Worm (Caenorhabditis elegans): ENCODE data around the gene C40H1.3.

Gene C40H1.3

DNA sequence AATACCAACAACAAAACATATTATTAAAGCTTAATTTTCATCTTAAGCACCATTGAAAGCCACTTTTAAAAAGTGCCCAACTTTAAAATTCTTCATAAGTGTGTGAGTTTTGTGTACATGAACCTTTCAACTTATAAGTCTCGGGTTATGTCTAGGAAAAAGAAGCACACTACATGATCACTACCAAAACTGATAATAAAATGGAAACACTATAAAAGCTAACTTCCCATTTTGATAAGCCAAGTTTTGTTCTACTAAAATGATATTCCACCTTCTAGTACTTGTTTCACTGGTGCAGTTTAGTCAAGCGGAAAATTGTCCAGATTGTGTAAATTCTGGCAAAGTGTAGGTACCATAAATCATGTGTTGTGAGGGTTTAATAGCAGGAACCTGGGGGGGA, 14.7 kb downstream of the C40H1.3 start, which contains the start of gene C40H1.8:
Gene C40H1.8, plus strand, starts transcription at position 242 of the 400 bp plus-strand sequence.
- TF ChIP-seq nhr-77 (tag; optimal IDR thresholded peaks at IDR 0.05) = no peak
- TF ChIP-seq dpl-1 (GFP tag; optimal IDR thresholded peaks at IDR 0.05) = no peak
- TF ChIP-seq hlh-30 (tag; optimal IDR thresholded peaks at IDR 0.05; ENCODE audit: insufficient read depth) = peak; percentile 0
- TF ChIP-seq ZK337.2 (GFP tag; IDR thresholded peaks at IDR 0.05) = no peak
- TF ChIP-seq pqm-1 (tag; optimal IDR thresholded peaks at IDR 0.05) = peak; percentile 15
- TF ChIP-seq nhr-28 (tag; optimal IDR thresholded peaks at IDR 0.05) = peak; percentile 88
- TF ChIP-seq hmg-1.1 (GFP tag; IDR thresholded peaks at IDR 0.05) = no peak
- no peak for TF ChIP-seq nhr-76 (tag; optimal IDR thresholded peaks at IDR 0.05)
- no peak for TF ChIP-seq mxl-3 (GFP tag; optimal IDR thresholded peaks at IDR 0.05)
- TF ChIP-seq lin-29 (GFP tag; IDR thresholded peaks at IDR 0.05) = no peak

DNA sequence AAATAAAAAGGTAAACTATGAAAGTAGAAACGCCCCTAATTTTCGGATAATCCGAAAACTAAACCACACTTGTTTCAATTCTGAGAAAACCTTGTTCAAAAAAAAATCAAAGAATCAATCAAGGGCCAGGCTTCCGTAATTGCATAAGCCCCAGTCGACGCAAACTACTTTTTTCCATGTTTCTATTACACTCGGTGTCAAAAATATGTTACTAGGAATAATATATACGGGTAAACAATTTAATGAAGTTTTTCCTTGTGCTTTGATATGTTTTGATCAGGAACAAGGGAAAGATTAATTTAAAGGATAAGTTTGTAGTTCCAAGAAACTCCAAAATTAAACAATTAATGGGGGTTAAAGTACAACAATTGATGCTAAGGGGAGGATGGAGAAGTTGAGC, 19.3 kb downstream of the C40H1.3 start:
- TF ChIP-seq pqm-1 (tag; optimal IDR thresholded peaks at IDR 0.05) (no peak), unc-62 (GFP tag; optimal IDR thresholded peaks at IDR 0.05 in 1 of 2) (peak in 1 of 2 experiments; percentile 11), unc-62 (tag; optimal IDR thresholded peaks at IDR 0.05) (no peak), nhr-11 (tag; optimal IDR thresholded peaks at IDR 0.05) (peak; percentile 34)

ce11 chrIII:9306596-9306995, 22.6 kb downstream of the C40H1.3 start, which contains the start of gene srx-45:
TSS of gene srx-45 (minus strand) at chrIII:9306696.
- TF ChIP-seq duxl-1 (tag; optimal IDR thresholded peaks at IDR 0.05; ENCODE audit: poor library complexity) (no peak), php-3 (GFP tag; IDR thresholded peaks at IDR 0.05) (no peak), pqm-1 (tag; optimal IDR thresholded peaks at IDR 0.05) (no peak), fkh-10 (GFP tag; optimal IDR thresholded peaks at IDR 0.05) (no peak), jun-1 (tag; optimal IDR thresholded peaks at IDR 0.05) (no peak), madf-5 (GFP tag; IDR thresholded peaks at IDR 0.05) (no peak), gei-8 (GFP tag; optimal IDR thresholded peaks at IDR 0.05) (no peak), Y75B8A.6 (GFP tag; IDR thresholded peaks at IDR 0.05) (no peak), lin-29 (GFP tag; IDR thresholded peaks at IDR 0.05) (no peak), Y48G9A.11 (GFP tag; IDR thresholded peaks at IDR 0.05) (no peak)

- TF ChIP-seq nhr-28 (tag; optimal IDR thresholded peaks at IDR 0.05) = peak; percentile 32
- TF ChIP-seq daf-12 (tag; optimal IDR thresholded peaks at IDR 0.05) = no peak
Measured at ce11 chrIII:9300670-9301069, 28.5 kb downstream of the C40H1.3 start.

- no peak for TF ChIP-seq aly-2 (tag; optimal IDR thresholded peaks at IDR 0.05)
- no peak for TF ChIP-seq zfp-2 (tag; optimal IDR thresholded peaks at IDR 0.05)
- TF ChIP-seq saeg-2 (GFP tag; IDR thresholded peaks at IDR 0.05) = no peak
- no peak for TF ChIP-seq skn-1 (tag; optimal IDR thresholded peaks at IDR 0.05)
- no peak for TF ChIP-seq ztf-11 (tag; optimal IDR thresholded peaks at IDR 0.05)
- TF ChIP-seq hlh-30 (tag; optimal IDR thresholded peaks at IDR 0.05; ENCODE audit: insufficient read depth) = no peak
- TF ChIP-seq arid-1 (GFP tag; conservative IDR thresholded peaks at IDR 0.05) = no peak
- TF ChIP-seq dve-1 (tag; optimal IDR thresholded peaks at IDR 0.05; ENCODE audit: insufficient read depth) = no peak
- TF ChIP-seq hmg-1.1 (GFP tag; IDR thresholded peaks at IDR 0.05) = no peak
- TF ChIP-seq madf-9 (GFP tag; conservative IDR thresholded peaks at IDR 0.05) = no peak
- TF ChIP-seq rbr-2 (tag; optimal IDR thresholded peaks at IDR 0.05) = no peak
Measured at ce11 chrIII:9299919-9300318, 29.2 kb downstream of the C40H1.3 start, which contains the start of gene K01B6.3. TSS of gene K01B6.3 (plus strand) at chrIII:9300219.

DNA sequence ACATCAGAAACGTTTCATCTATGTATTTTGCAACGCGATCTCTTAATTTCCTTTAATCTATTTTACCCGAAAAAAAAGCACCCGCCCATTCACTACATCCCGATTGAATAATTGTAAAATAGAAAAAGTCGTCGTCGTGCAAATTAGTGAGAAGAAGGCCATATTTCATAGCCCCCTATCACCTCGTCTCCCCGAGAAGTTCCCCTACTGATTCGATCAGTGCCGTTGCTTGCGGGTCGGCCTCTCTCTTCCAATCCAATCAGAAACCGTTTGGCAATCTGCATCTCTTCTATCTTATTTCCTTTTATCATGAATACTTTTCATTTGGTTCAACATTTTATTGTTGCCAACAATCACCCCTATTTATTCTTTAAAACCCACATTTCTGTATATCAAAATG, 30.1 kb downstream of the C40H1.3 start:
- TF ChIP-seq T26A8.4 (GFP tag; IDR thresholded peaks at IDR 0.05) (no peak), saeg-2 (GFP tag; IDR thresholded peaks at IDR 0.05) (no peak), nhr-48 (tag; optimal IDR thresholded peaks at IDR 0.05) (no peak), unc-62 (GFP tag; optimal IDR thresholded peaks at IDR 0.05 in 1 of 2) (peak in 1 of 2 experiments; percentile 71), unc-62 (tag; optimal IDR thresholded peaks at IDR 0.05) (no peak), hlh-30 (tag; optimal IDR thresholded peaks at IDR 0.05; ENCODE audit: insufficient read depth) (no peak)
